Worm (Caenorhabditis elegans): ENCODE measurements around the gene C05D9.7.

DNA sequence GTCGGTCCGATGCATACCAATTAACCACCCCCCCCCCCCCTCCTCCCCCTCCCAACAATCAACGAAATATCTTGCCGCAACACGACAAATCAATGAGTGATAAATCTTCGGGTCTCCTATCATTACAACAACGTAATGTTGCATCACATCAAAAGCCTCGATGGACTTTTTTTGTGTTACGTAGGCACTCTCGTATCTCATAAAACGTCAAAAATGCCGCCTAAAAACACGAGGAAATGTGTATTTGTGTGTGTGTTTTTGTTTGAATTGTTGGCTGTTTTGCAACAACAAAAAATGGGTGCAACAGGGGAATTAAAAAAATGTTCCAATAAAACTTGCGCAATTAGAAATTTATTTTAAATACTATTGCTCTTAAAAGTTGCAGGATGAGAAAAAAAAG, 48.0 kb upstream of the C05D9.7 start:
- TF ChIP-seq lin-13 (GFP tag; optimal IDR thresholded peaks at IDR 0.05): no peak
- TF ChIP-seq nhr-237 (tag; optimal IDR thresholded peaks at IDR 0.05): no peak
- TF ChIP-seq snpc-4 (tag; optimal IDR thresholded peaks at IDR 0.05): no peak
- TF ChIP-seq ceh-82 (tag; optimal IDR thresholded peaks at IDR 0.05): no peak
- no peak for TF ChIP-seq nhr-12 (tag; optimal IDR thresholded peaks at IDR 0.05)
- no peak for TF ChIP-seq crh-2 (tag; optimal IDR thresholded peaks at IDR 0.05)
- no peak for TF ChIP-seq skn-1 (tag; optimal IDR thresholded peaks at IDR 0.05)
- TF ChIP-seq mdl-1 (tag; optimal IDR thresholded peaks at IDR 0.05): no peak
- TF ChIP-seq blmp-1 (tag; optimal IDR thresholded peaks at IDR 0.05; ENCODE audit: insufficient read depth): no peak

Data from whole organism, L2 larva.